Worm (Caenorhabditis elegans) whole organism, L4 larva: ENCODE data around the gene cey-4.

Experiments
- F49E8.2 ChIP-seq: sonication (generic microtip); optimal IDR thresholded peaks from 2 replicates; lab custom pipeline; 2016; ENCODE audit warnings: missing compliant biosample characterization, mild to moderate bottlenecking, missing genetic modification characterization, borderline replicate concordance
- T20F7.1 ChIP-seq: fragments of 200-800 bp; sonication (Bioruptor generic); optimal IDR thresholded peaks from 2 replicates; lab custom pipeline; 2018; ENCODE audit warnings: mild to moderate bottlenecking, missing genetic modification characterization, missing compliant biosample characterization
- T26A8.4 ChIP-seq: fragments of 200-800 bp; sonication (Bioruptor generic); IDR thresholded peaks from 2 replicates; pipeline ENCODE4 v1.3.6; 2022; ENCODE audit warnings: missing genetic modification characterization, missing compliant biosample characterization
- arid-1 ChIP-seq: fragments of 200-800 bp; sonication (Bioruptor generic); conservative IDR thresholded peaks from 2 replicates; pipeline ENCODE4 v1.3.6; 2022; ENCODE audit warnings: missing genetic modification reagents, missing genetic modification characterization, missing compliant biosample characterization
- ceh-44 ChIP-seq: fragments of 200-800 bp; sonication (Bioruptor generic); IDR thresholded peaks from 2 replicates; pipeline ENCODE4 v1.3.6; 2022; ENCODE audit warnings: missing genetic modification reagents, missing genetic modification characterization, missing compliant biosample characterization
- cey-2 ChIP-seq: sonication (generic microtip); optimal IDR thresholded peaks from 3 replicates; lab custom pipeline; 2017; ENCODE audit warnings: missing genetic modification characterization, mild to moderate bottlenecking, missing compliant biosample characterization, antibody characterized with exemption, borderline replicate concordance; ENCODE audit not compliant: insufficient read depth
- ctbp-1 ChIP-seq: fragments of 200-800 bp; sonication (Bioruptor generic); IDR thresholded peaks from 2 replicates; pipeline ENCODE4 v1.3.6; 2022; ENCODE audit warnings: missing genetic modification reagents, missing genetic modification characterization, missing compliant biosample characterization
- dmd-6 ChIP-seq: fragments of 200-800 bp; sonication (Bioruptor generic); IDR thresholded peaks from 2 replicates; pipeline ENCODE4 v1.3.6; 2022; ENCODE audit warnings: missing genetic modification reagents, missing genetic modification characterization, missing compliant biosample characterization
- dve-1 ChIP-seq: sonication (generic microtip); optimal IDR thresholded peaks from 2 replicates; lab custom pipeline; 2017; ENCODE audit warnings: antibody characterized with exemption, mild to moderate bottlenecking, missing genetic modification characterization, missing compliant biosample characterization; ENCODE audit not compliant: insufficient read depth
- fkh-10 ChIP-seq: fragments of 150-350 bp; optimal IDR thresholded peaks from 2 replicates; lab custom pipeline; 2014; ENCODE audit warnings: missing biosample characterization, missing genetic modification reagents, missing genetic modification characterization
- fos-1 ChIP-seq: fragments of 150-350 bp; optimal IDR thresholded peaks from 2 replicates; lab custom pipeline; 2014; ENCODE audit warnings: missing biosample characterization, missing genetic modification characterization
- gei-8 ChIP-seq: fragments of 200-800 bp; sonication (Bioruptor generic); optimal IDR thresholded peaks from 2 replicates; lab custom pipeline; 2018; ENCODE audit warnings: mild to moderate bottlenecking, missing genetic modification characterization, missing compliant biosample characterization
- hif-1 ChIP-seq, 2 experiments: sonication (generic microtip); optimal IDR thresholded peaks; 2 replicates each; lab custom pipeline; 2016 to 2017; ENCODE audit warnings: missing compliant biosample characterization in 2 of 2, missing genetic modification characterization in 2 of 2, missing genetic modification reagents in 2 of 2, missing genotype in 2 of 2, mild to moderate bottlenecking in 1 of 2
- lim-7 ChIP-seq: fragments of 200-800 bp; sonication (Bioruptor generic); IDR thresholded peaks from 2 replicates; pipeline ENCODE4 v1.3.6; 2022; ENCODE audit warnings: missing genetic modification characterization, missing compliant biosample characterization
- lin-13 ChIP-seq: fragments of 150-350 bp; optimal IDR thresholded peaks from 2 replicates; lab custom pipeline; 2014; ENCODE audit warnings: missing biosample characterization, missing genetic modification reagents, missing genetic modification characterization
- lin-38 ChIP-seq: fragments of 200-800 bp; sonication (Bioruptor generic); IDR thresholded peaks from 2 replicates; pipeline ENCODE4 v1.3.6; 2022; ENCODE audit warnings: missing genetic modification reagents, missing genetic modification characterization, missing compliant biosample characterization
- madf-9 ChIP-seq: fragments of 200-800 bp; sonication (Bioruptor generic); conservative IDR thresholded peaks from 2 replicates; pipeline ENCODE4 v1.3.6; 2022; ENCODE audit warnings: missing genetic modification reagents, missing genetic modification characterization, missing compliant biosample characterization
- mdt-29 ChIP-seq: fragments of 200-800 bp; sonication (Bioruptor generic); IDR thresholded peaks from 2 replicates; pipeline ENCODE4 v1.3.6; 2022; ENCODE audit warnings: missing genetic modification reagents, missing genetic modification characterization, missing compliant biosample characterization
- mes-2 ChIP-seq: sonication (generic microtip); optimal IDR thresholded peaks from 2 replicates; lab custom pipeline; 2016; ENCODE audit warnings: missing genotype, mild to moderate bottlenecking, missing genetic modification characterization, missing compliant biosample characterization; ENCODE audit not compliant: poor library complexity, severe bottlenecking
- nhr-11 ChIP-seq: fragments of 150-350 bp; optimal IDR thresholded peaks from 2 replicates; lab custom pipeline; 2014; ENCODE audit warnings: missing biosample characterization, missing genetic modification characterization
- nhr-237 ChIP-seq: sonication (generic microtip); optimal IDR thresholded peaks from 2 replicates; lab custom pipeline; 2017; ENCODE audit warnings: missing biosample characterization, missing genetic modification characterization
- nhr-28 ChIP-seq: fragments of 150-350 bp; optimal IDR thresholded peaks from 2 replicates; lab custom pipeline; 2014; ENCODE audit warnings: missing biosample characterization, missing genetic modification characterization
- nhr-41 ChIP-seq: fragments of 200-800 bp; sonication (Bioruptor generic); IDR thresholded peaks from 2 replicates; pipeline ENCODE4 v1.3.6; 2022; ENCODE audit warnings: missing genetic modification reagents, missing genetic modification characterization, missing compliant biosample characterization
- nhr-6 ChIP-seq: fragments of 150-350 bp; optimal IDR thresholded peaks from 2 replicates; lab custom pipeline; 2014; ENCODE audit warnings: missing biosample characterization, missing genetic modification characterization
- nhr-77 ChIP-seq: fragments of 150-350 bp; optimal IDR thresholded peaks from 2 replicates; lab custom pipeline; 2014; ENCODE audit warnings: missing biosample characterization, missing genetic modification characterization
- pha-4 ChIP-seq, 2 experiments: fragments of 150-350 bp in 1 of 2; fragments of 200-800 bp in 1 of 2; sonication (Bioruptor generic) in 1 of 2; IDR thresholded peaks in 1 of 2; optimal IDR thresholded peaks in 1 of 2; 2 replicates each; pipeline versions ENCODE4 v1.3.6 to Lab custom; 2014 to 2022; ENCODE audit warnings: missing genetic modification characterization in 2 of 2, missing genetic modification reagents in 2 of 2, missing biosample characterization in 1 of 2, missing compliant biosample characterization in 1 of 2
- pqm-1 ChIP-seq: sonication (generic microtip); optimal IDR thresholded peaks from 2 replicates; lab custom pipeline; 2017; ENCODE audit warnings: missing biosample characterization, missing genetic modification characterization
- saeg-2 ChIP-seq: fragments of 200-800 bp; sonication (Bioruptor generic); IDR thresholded peaks from 2 replicates; pipeline ENCODE4 v1.3.6; 2022; ENCODE audit warnings: missing genetic modification reagents, missing genetic modification characterization, missing compliant biosample characterization
- sdz-12 ChIP-seq: fragments of 200-800 bp; sonication (Bioruptor generic); optimal IDR thresholded peaks from 2 replicates; lab custom pipeline; 2018; ENCODE audit warnings: mild to moderate bottlenecking, missing genetic modification characterization, missing compliant biosample characterization
- set-16 ChIP-seq: fragments of 200-800 bp; sonication (Bioruptor generic); IDR thresholded peaks from 2 replicates; pipeline ENCODE4 v1.3.6; 2022; ENCODE audit warnings: missing genetic modification reagents, missing genetic modification characterization, missing compliant biosample characterization
- snpc-1.2 ChIP-seq: fragments of 200-800 bp; sonication (Bioruptor generic); IDR thresholded peaks from 2 replicates; pipeline ENCODE4 v1.3.6; 2022; ENCODE audit warnings: missing genetic modification reagents, missing genetic modification characterization, missing compliant biosample characterization
- unc-62 ChIP-seq, 3 experiments: fragments of 150-350 bp in 1 of 3; sonication (generic microtip); optimal IDR thresholded peaks in 2 of 3; peaks in 1 of 3; 1 replicate in 1 of 3; 2 replicates in 2 of 3; lab custom pipeline; 2014 to 2017; ENCODE audit warnings: missing biosample characterization in 3 of 3, missing genetic modification characterization in 3 of 3, missing genetic modification reagents in 3 of 3, missing genotype in 1 of 3
- zfp-3 ChIP-seq: fragments of 200-800 bp; sonication (Bioruptor generic); conservative IDR thresholded peaks from 2 replicates; pipeline ENCODE4 v1.3.6; 2022; ENCODE audit warnings: missing genetic modification reagents, missing genetic modification characterization, missing compliant biosample characterization
- zip-2 ChIP-seq: fragments of 150-350 bp; optimal IDR thresholded peaks from 2 replicates; lab custom pipeline; 2014; ENCODE audit warnings: missing biosample characterization, missing genetic modification characterization

The cey-4 gene

ce11 chrIII:10818364-10818763 is 50.1 kb downstream of the cey-4 start (continued):
- TF ChIP-seq snpc-1.2 (no peak), lin-38 (GFP tag; lab: Robert Waterston, UW) (peak; percentile 61), unc-62 (GFP tag; optimal IDR thresholded peaks at IDR 0.05 in 1 of 2; lab: Kevin White, UChicago) (peak in 1 of 2 experiments; percentile 17), unc-62 (tag; optimal IDR thresholded peaks at IDR 0.05; lab: Kevin White, UChicago) (no peak), set-16 (peak; percentile 32; the same call in 1 of the 2 replicates), madf-9 (no peak), ceh-44 (no peak), pqm-1 (tag; lab: Kevin White, UChicago) (peak; percentile 10), sdz-12 (GFP tag; lab: Kevin White, UChicago) (peak; percentile 60), fos-1 (tag; lab: Kevin White, UChicago) (no peak), ctbp-1 (GFP tag; lab: Robert Waterston, UW) (peak; percentile 62; the same call in 1 of the 2 replicates), dve-1 (peak; percentile 77), nhr-11 (tag; lab: Kevin White, UChicago) (peak; percentile 64), pha-4 (GFP tag; IDR thresholded peaks at IDR 0.05; lab: Robert Waterston, UW) (no peak), pha-4 (tag; optimal IDR thresholded peaks at IDR 0.05; lab: Kevin White, UChicago) (peak; percentile 36), arid-1 (GFP tag; lab: Robert Waterston, UW) (peak; percentile 31; the same call in 1 of the 2 replicates), cey-2 (tag; lab: Kevin White, UChicago) (no peak), nhr-6 (tag; lab: Kevin White, UChicago) (peak; percentile 40), fkh-10 (no peak), lim-7 (GFP tag; lab: Robert Waterston, UW) (peak; percentile 51; the same call in 1 of the 2 replicates), dmd-6 (GFP tag; lab: Robert Waterston, UW) (peak; percentile 39; the same call in 1 of the 2 replicates), zip-2 (no peak), zfp-3 (GFP tag; lab: Robert Waterston, UW) (0 out of 2 replicates have a peak, but pooled peaks have one; percentile 53), T26A8.4 (GFP tag; lab: Robert Waterston, UW) (no peak), mes-2 (tag; lab: Kevin White, UChicago) (peak; percentile 85), gei-8 (GFP tag; lab: Kevin White, UChicago) (no peak), nhr-77 (tag; lab: Kevin White, UChicago) (peak; percentile 49), mdt-29 (GFP tag; lab: Robert Waterston, UW) (peak; percentile 43; the same call in 1 of the 2 replicates), lin-13 (GFP tag; lab: Kevin White, UChicago) (peak; percentile 76), saeg-2 (GFP tag; lab: Robert Waterston, UW) (no peak), nhr-41 (GFP tag; lab: Robert Waterston, UW) (peak; percentile 16; the same call in 1 of the 2 replicates), F49E8.2 (tag; lab: Kevin White, UChicago) (no peak), nhr-28 (tag; lab: Kevin White, UChicago) (peak; percentile 91), nhr-237 (tag; lab: Kevin White, UChicago) (peak; percentile 14), hif-1 (tag; optimal IDR thresholded peaks at IDR 0.05; lab: Kevin White, UChicago) (peak in 1 of 2 experiments; percentile 23), T20F7.1 (GFP tag; lab: Kevin White, UChicago) (peak; percentile 48)
